Worm (Caenorhabditis elegans): ENCODE results near the gene sru-42.

The sru-42 gene

DNA sequence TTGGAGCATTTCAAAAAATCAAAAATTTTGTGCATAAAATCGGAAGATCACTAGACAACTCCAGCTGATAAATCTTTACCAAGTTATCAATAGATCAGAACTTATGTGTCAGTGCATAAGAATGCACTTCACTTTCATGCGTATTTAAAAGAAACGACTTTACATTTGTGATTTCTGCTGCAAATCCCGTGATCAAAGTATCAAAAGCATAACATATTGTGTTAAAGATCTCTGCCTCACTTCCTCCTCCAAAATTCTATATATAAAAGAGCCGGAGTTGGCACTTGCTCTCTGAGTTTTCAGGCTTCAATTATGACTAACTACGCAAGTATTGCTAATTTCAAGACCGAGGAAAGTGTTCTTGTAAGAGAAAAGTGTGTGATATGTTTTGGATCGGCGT lies 43.4 kb downstream of the sru-42 start, which contains the start of gene nhr-198:
nhr-198 (plus strand) TSS at position 313 of the 400 bp plus-strand sequence.
- TF ChIP-seq ceh-28 (tag; optimal IDR thresholded peaks at IDR 0.05) = no peak
- TF ChIP-seq pha-4 (GFP tag; IDR thresholded peaks at IDR 0.05) = no peak
- TF ChIP-seq pha-4 (tag; optimal IDR thresholded peaks at IDR 0.05) = no peak
- TF ChIP-seq lim-7 (GFP tag; IDR thresholded peaks at IDR 0.05) = no peak
- no peak for TF ChIP-seq zfp-2 (tag; optimal IDR thresholded peaks at IDR 0.05)
- TF ChIP-seq hmg-1.1 (GFP tag; IDR thresholded peaks at IDR 0.05) = no peak
- no peak for TF ChIP-seq vab-7 (GFP tag; IDR thresholded peaks at IDR 0.05)
- TF ChIP-seq dmd-9 (GFP tag; IDR thresholded peaks at IDR 0.05) = no peak
- TF ChIP-seq hlh-11 (tag; optimal IDR thresholded peaks at IDR 0.05) = no peak
- TF ChIP-seq egl-43 (GFP tag; IDR thresholded peaks at IDR 0.05) = no peak

- TF ChIP-seq D1046.2 (GFP tag; IDR thresholded peaks at IDR 0.05) = no peak
- no peak for TF ChIP-seq ceh-62 (tag; optimal IDR thresholded peaks at IDR 0.05)
Observed at ce11 chrV:15698099-15698498, 47.8 kb downstream of the sru-42 start, which contains the start of gene srx-29. srx-29 (minus strand) TSS chrV:15698199.

DNA sequence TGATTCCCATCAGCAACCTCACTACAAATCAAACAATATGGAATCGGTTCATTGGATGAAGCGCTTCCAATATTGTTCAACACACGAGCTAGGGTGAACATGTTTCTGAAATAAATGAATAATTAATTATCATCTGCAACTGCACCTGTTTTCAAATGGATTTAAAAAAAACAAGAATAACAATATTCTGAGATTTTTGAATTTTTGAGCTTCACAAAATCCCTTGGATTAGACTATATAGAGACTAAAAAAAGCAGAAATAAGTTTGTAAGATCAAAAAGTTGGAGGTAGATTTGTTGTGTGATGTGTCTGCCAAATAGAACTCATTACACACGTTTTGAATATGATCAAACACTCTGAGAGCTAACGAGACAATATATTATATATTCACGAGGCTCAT lies 49.5 kb downstream of the sru-42 start, which contains the start of gene nhr-199:
nhr-199 (minus strand) TSS at position 101 of the 400 bp plus-strand sequence.
- TF ChIP-seq nhr-6 (tag; optimal IDR thresholded peaks at IDR 0.05) (no peak), ceh-44 (GFP tag; IDR thresholded peaks at IDR 0.05) (no peak), hlh-11 (tag; optimal IDR thresholded peaks at IDR 0.05) (no peak), lsy-2 (tag; optimal IDR thresholded peaks at IDR 0.05) (no peak), hmg-1.1 (GFP tag; IDR thresholded peaks at IDR 0.05) (no peak), T20F7.1 (GFP tag; optimal IDR thresholded peaks at IDR 0.05) (no peak)
